Worm (Caenorhabditis elegans): ENCODE measurements around the gene dmsr-14.

ce11 chrV:6792973-6793372 lies 24.1 kb downstream of the dmsr-14 start:
- TF ChIP-seq flt-1 (GFP tag; IDR thresholded peaks at IDR 0.05): no peak
- TF ChIP-seq tab-1 (GFP tag; IDR thresholded peaks at IDR 0.05): no peak
- TF ChIP-seq cog-1 (tag; optimal IDR thresholded peaks at IDR 0.05): no peak
- no peak for TF ChIP-seq ztf-23 (GFP tag; IDR thresholded peaks at IDR 0.05)
- TF ChIP-seq T22C8.4 (GFP tag; IDR thresholded peaks at IDR 0.05): no peak
- TF ChIP-seq ztf-29 (GFP tag; IDR thresholded peaks at IDR 0.05): no peak
- TF ChIP-seq med-1 (GFP tag; optimal IDR thresholded peaks at IDR 0.05; ENCODE audit: insufficient read depth): no peak
- no peak for TF ChIP-seq ref-1 (GFP tag; conservative IDR thresholded peaks at IDR 0.05)
